Fruit fly (Drosophila melanogaster): Measurements from ENCODE around the gene mav.

mav gene

DNA sequence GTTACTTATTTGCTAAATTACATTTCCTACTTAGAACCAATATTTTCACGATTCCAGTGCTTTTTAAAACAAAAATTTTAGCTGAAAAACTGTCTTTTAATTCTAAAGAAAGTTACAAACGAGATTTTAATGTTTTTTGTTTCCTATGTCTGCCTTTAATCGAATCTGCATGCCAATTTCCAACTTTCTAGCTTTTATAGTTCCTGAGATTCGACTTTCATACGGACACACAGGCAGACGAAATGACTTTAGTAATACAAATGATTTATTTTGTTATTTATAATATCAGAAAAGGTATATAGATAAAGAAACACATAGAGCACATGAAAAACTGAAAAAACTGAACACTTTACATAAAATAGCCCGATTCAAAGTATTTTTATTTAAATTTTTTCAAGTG, 49.4 kb downstream of the mav start:
- no peak for TF ChIP-seq noc (tag; optimal IDR thresholded peaks at IDR 0.05)

Measured in whole organism, larva.